Fruit fly (Drosophila melanogaster) whole organism, pupa: ENCODE measurements around the gene Remo.
A peak's percentile ranks its signal among the peaks of the same experiment; 100 is the strongest.

Source experiments
- CG10348 ChIP-seq: fragments of 200-800 bp; sonication (Bioruptor generic); IDR thresholded peaks from 2 replicates; pipeline ENCODE4 v1.3.6; 2022; ENCODE audit warnings: missing biosample characterization, missing genetic modification characterization
- CG12605 ChIP-seq: fragments of 200-800 bp; sonication (Bioruptor generic); IDR thresholded peaks from 2 replicates; pipeline ENCODE4 v1.3.6; 2022; ENCODE audit warnings: missing biosample characterization, missing genetic modification characterization
- CG13204 ChIP-seq: fragments of 200-800 bp; sonication (Bioruptor generic); optimal IDR thresholded peaks from 2 replicates; lab custom pipeline; 2018; ENCODE audit warnings: missing biosample characterization, mild to moderate bottlenecking, missing genetic modification characterization, moderate library complexity
- CG14655 ChIP-seq: fragments of 200-800 bp; sonication (Bioruptor generic); optimal IDR thresholded peaks from 3 replicates; lab custom pipeline; 2017; ENCODE audit warnings: mild to moderate bottlenecking, missing biosample characterization, missing genetic modification reagents, missing genetic modification characterization
- CG15710 ChIP-seq: fragments of 200-800 bp; sonication (Bioruptor generic); optimal IDR thresholded peaks from 2 replicates; lab custom pipeline; 2018; ENCODE audit warnings: missing biosample characterization, mild to moderate bottlenecking, missing genetic modification characterization, moderate library complexity
- CG17806 ChIP-seq: fragments of 200-800 bp; sonication (Bioruptor generic); optimal IDR thresholded peaks from 2 replicates; lab custom pipeline; 2018; ENCODE audit warnings: missing biosample characterization, mild to moderate bottlenecking, missing genetic modification characterization, moderate library complexity
- CG32121 ChIP-seq: fragments of 200-800 bp; sonication (Bioruptor generic); IDR thresholded peaks from 2 replicates; pipeline ENCODE4 v1.3.6; 2022; ENCODE audit warnings: missing biosample characterization, missing genetic modification characterization
- CG34367 ChIP-seq: fragments of 200-800 bp; sonication (Bioruptor generic); optimal IDR thresholded peaks from 2 replicates; lab custom pipeline; 2018; ENCODE audit warnings: missing biosample characterization, mild to moderate bottlenecking, missing genetic modification characterization
- CG4496 ChIP-seq: fragments of 200-800 bp; sonication (Bioruptor generic); IDR thresholded peaks from 3 replicates; pipeline ENCODE4 v1.3.6; 2022; ENCODE audit warnings: missing biosample characterization, missing genetic modification characterization
- CG8159 ChIP-seq: fragments of 200-800 bp; sonication (Bioruptor generic); optimal IDR thresholded peaks from 3 replicates; lab custom pipeline; 2018; ENCODE audit warnings: missing biosample characterization, mild to moderate bottlenecking, missing genetic modification characterization, moderate library complexity
- CG8301 ChIP-seq: fragments of 200-800 bp; sonication (Bioruptor generic); optimal IDR thresholded peaks from 2 replicates; lab custom pipeline; 2018; ENCODE audit warnings: missing biosample characterization, mild to moderate bottlenecking, missing genetic modification characterization
- CG9948 ChIP-seq: fragments of 200-800 bp; sonication (Bioruptor generic); optimal IDR thresholded peaks from 2 replicates; lab custom pipeline; 2018; ENCODE audit warnings: missing biosample characterization, mild to moderate bottlenecking, missing genetic modification characterization, moderate library complexity
- D1 ChIP-seq: fragments of 200-800 bp; sonication (Bioruptor generic); optimal IDR thresholded peaks from 2 replicates; lab custom pipeline; 2018; ENCODE audit warnings: missing biosample characterization, mild to moderate bottlenecking, missing genetic modification characterization, moderate library complexity
- EcR ChIP-seq: fragments of 200-800 bp; sonication (Bioruptor generic); optimal IDR thresholded peaks from 3 replicates; lab custom pipeline; 2019; ENCODE audit warnings: missing biosample characterization, missing genetic modification characterization, mild to moderate bottlenecking, moderate library complexity, missing genetic modification reagents
- Ets98B ChIP-seq: fragments of 200-800 bp; sonication (Bioruptor generic); IDR thresholded peaks from 2 replicates; pipeline ENCODE4 v1.3.6; 2022; ENCODE audit warnings: missing biosample characterization, missing genetic modification characterization
- Pif1A ChIP-seq: fragments of 200-800 bp; sonication (Bioruptor generic); optimal IDR thresholded peaks from 3 replicates; lab custom pipeline; 2016; ENCODE audit warnings: missing biosample characterization, missing genetic modification characterization
- Pif1B ChIP-seq: fragments of 200-800 bp; sonication (Bioruptor generic); optimal IDR thresholded peaks from 3 replicates; lab custom pipeline; 2016; ENCODE audit warnings: missing biosample characterization, missing genetic modification characterization
- Snoo ChIP-seq: fragments of 200-800 bp; sonication (Bioruptor generic); optimal IDR thresholded peaks from 3 replicates; lab custom pipeline; 2017; ENCODE audit warnings: missing biosample characterization, mild to moderate bottlenecking, missing genetic modification characterization, inconsistent platforms
- fd96Ca ChIP-seq: fragments of 200-800 bp; sonication (Bioruptor generic); IDR thresholded peaks from 3 replicates; pipeline ENCODE4 v1.3.6; 2022; ENCODE audit warnings: missing biosample characterization, missing genetic modification characterization
- gl ChIP-seq: fragments of 200-800 bp; sonication (Bioruptor generic); optimal IDR thresholded peaks from 2 replicates; lab custom pipeline; 2018; ENCODE audit warnings: missing biosample characterization, mild to moderate bottlenecking, missing genetic modification characterization
- rn ChIP-seq: fragments of 200-800 bp; sonication (Bioruptor generic); IDR thresholded peaks from 2 replicates; pipeline ENCODE4 v1.3.6; 2022; ENCODE audit warnings: missing biosample characterization, missing genetic modification characterization

The Remo gene

dm6 chrX:13312200-13312599 is 24.3 kb downstream of the Remo start:
- TF ChIP-seq CG34367 (peak; percentile 64), CG17806 (peak; percentile 71), CG9948 (tag; lab: Kevin White, UChicago) (peak; percentile 77), CG10348 (GFP tag; lab: Robert Waterston, UW) (no peak), CG8301 (tag; lab: Kevin White, UChicago) (peak; percentile 73), CG14655 (GFP tag; lab: Kevin White, UChicago) (peak; percentile 78), Pif1B (GFP tag; lab: Kevin White, UChicago) (peak; percentile 44), CG12605 (no peak), EcR (GFP tag; lab: Kevin White, UChicago) (peak; percentile 17), fd96Ca (GFP tag; lab: Robert Waterston, UW) (peak; percentile 31; the same call in 1 of the 3 replicates), CG4496 (peak; percentile 42; the same call in 1 of the 3 replicates), Snoo (tag; lab: Kevin White, UChicago) (peak; percentile 65), Ets98B (GFP tag; lab: Robert Waterston, UW) (peak; percentile 54), CG32121 (peak; percentile 40; the same call in 1 of the 2 replicates), D1 (tag; lab: Kevin White, UChicago) (no peak), Pif1A (GFP tag; lab: Kevin White, UChicago) (peak; percentile 56), gl (tag; lab: Kevin White, UChicago) (peak; percentile 11), rn (GFP tag; lab: Robert Waterston, UW) (no peak), CG8159 (peak; percentile 74), CG15710 (tag; lab: Kevin White, UChicago) (peak; percentile 72), CG13204 (GFP tag; lab: Kevin White, UChicago) (peak; percentile 33)
- TF ChIP-seq, all 21 proteins: peak for 17

- TF ChIP-seq CG15710 (tag; lab: Kevin White, UChicago): no peak
- no peak for TF ChIP-seq fd96Ca (GFP tag; lab: Robert Waterston, UW)
- no peak for TF ChIP-seq EcR (GFP tag; lab: Kevin White, UChicago)
- TF ChIP-seq rn (GFP tag; lab: Robert Waterston, UW): no peak
- no peak for TF ChIP-seq Ets98B (GFP tag; lab: Robert Waterston, UW)
- 0 out of 3 replicates have a peak, but pooled peaks have one; percentile 16 for TF ChIP-seq CG4496
Observed at dm6 chrX:13313133-13313532, 25.3 kb downstream of the Remo start.

dm6 chrX:13314323-13314722 is 26.5 kb downstream of the Remo start:
- TF ChIP-seq CG34367 (peak; percentile 22), Pif1B (GFP tag; lab: Kevin White, UChicago) (no peak), CG15710 (tag; lab: Kevin White, UChicago) (peak; percentile 36), CG9948 (tag; lab: Kevin White, UChicago) (peak; percentile 51), rn (GFP tag; lab: Robert Waterston, UW) (no peak), CG12605 (no peak), CG32121 (no peak), CG17806 (peak; percentile 48), CG8301 (tag; lab: Kevin White, UChicago) (peak; percentile 21), CG10348 (GFP tag; lab: Robert Waterston, UW) (no peak), CG14655 (GFP tag; lab: Kevin White, UChicago) (peak; percentile 54), CG8159 (peak; percentile 58)

dm6 chrX:13314789-13315462 is 27.1 kb downstream of the Remo start:
- peak; percentile 11 for TF ChIP-seq CG14655 (GFP tag; lab: Kevin White, UChicago)
- peak; percentile 41; the same call in 1 of the 2 replicates for TF ChIP-seq Ets98B (GFP tag; lab: Robert Waterston, UW)
- 0 out of 3 replicates have a peak, but pooled peaks have one; percentile 42 for TF ChIP-seq CG4496
- TF ChIP-seq Pif1A (GFP tag; lab: Kevin White, UChicago): no peak
- TF ChIP-seq CG32121: peak; percentile 54; the same call in 1 of the 2 replicates
- TF ChIP-seq Pif1B (GFP tag; lab: Kevin White, UChicago): peak; percentile 37
- no peak for TF ChIP-seq CG15710 (tag; lab: Kevin White, UChicago)
- TF ChIP-seq, all 21 proteins: peak for 5

dm6 chrX:13315463-13315817 is 27.6 kb downstream of the Remo start:
- TF ChIP-seq fd96Ca (GFP tag; lab: Robert Waterston, UW) (peak; percentile 37; the same call in 1 of the 3 replicates), Pif1A (GFP tag; lab: Kevin White, UChicago) (no peak), CG4496 (peak; percentile 45)
- TF ChIP-seq, all 21 proteins: peak for 2

dm6 chrX:13319376-13319883 is 31.6 kb downstream of the Remo start:
- TF ChIP-seq rn (GFP tag; lab: Robert Waterston, UW) (0 out of 2 replicates have a peak, but pooled peaks have one; percentile 29), CG8301 (tag; lab: Kevin White, UChicago) (peak; percentile 79), CG4496 (peak; percentile 70), CG8159 (peak; percentile 92), D1 (tag; lab: Kevin White, UChicago) (peak; percentile 91), CG15710 (tag; lab: Kevin White, UChicago) (peak; percentile 87), gl (tag; lab: Kevin White, UChicago) (peak; percentile 95), CG12605 (peak; percentile 70), Pif1A (GFP tag; lab: Kevin White, UChicago) (peak; percentile 79), EcR (GFP tag; lab: Kevin White, UChicago) (peak; percentile 86), CG14655 (GFP tag; lab: Kevin White, UChicago) (peak; percentile 89), Pif1B (GFP tag; lab: Kevin White, UChicago) (peak; percentile 84), CG17806 (peak; percentile 85), CG10348 (GFP tag; lab: Robert Waterston, UW) (no peak), Snoo (tag; lab: Kevin White, UChicago) (peak; percentile 91), CG13204 (GFP tag; lab: Kevin White, UChicago) (peak; percentile 94), CG32121 (peak; percentile 74), fd96Ca (GFP tag; lab: Robert Waterston, UW) (peak; percentile 65; the same call in 1 of the 3 replicates), Ets98B (GFP tag; lab: Robert Waterston, UW) (peak; percentile 57; the same call in 1 of the 2 replicates), CG34367 (peak; percentile 90), CG9948 (tag; lab: Kevin White, UChicago) (peak; percentile 79)
